Fruit fly (Drosophila melanogaster) whole organism, embryonic: ENCODE results near the gene CG7386.
A peak's percentile ranks its signal among the peaks of the same experiment; 100 is the strongest.

ENCODE experiments used
- Abd-B ChIP-seq: fragments of 200-800 bp; sonication (Bioruptor generic); optimal IDR thresholded peaks from 2 replicates; lab custom pipeline; 2018; ENCODE audit warnings: missing biosample characterization, mild to moderate bottlenecking, missing genetic modification characterization, moderate library complexity
- BtbVII ChIP-seq: fragments of 200-800 bp; sonication (Bioruptor generic); optimal IDR thresholded peaks from 3 replicates; lab custom pipeline; 2017; ENCODE audit warnings: missing biosample characterization, mild to moderate bottlenecking, missing genetic modification characterization
- CG10565 ChIP-seq: fragments of 200-800 bp; sonication (Bioruptor generic); optimal IDR thresholded peaks from 3 replicates; lab custom pipeline; 2016; ENCODE audit warnings: missing biosample characterization, mild to moderate bottlenecking, missing genetic modification characterization
- CG11696 ChIP-seq: fragments of 200-800 bp; sonication (Bioruptor generic); IDR thresholded peaks from 2 replicates; pipeline ENCODE4 v1.3.6; 2022; ENCODE audit warnings: missing biosample characterization, missing genetic modification characterization
- CG12071 ChIP-seq: fragments of 200-800 bp; sonication (Bioruptor generic); optimal IDR thresholded peaks from 3 replicates; lab custom pipeline; 2018; ENCODE audit warnings: missing biosample characterization, mild to moderate bottlenecking, missing genetic modification characterization
- CG12299 ChIP-seq: fragments of 200-800 bp; sonication (Bioruptor generic); optimal IDR thresholded peaks from 2 replicates; lab custom pipeline; 2018; ENCODE audit warnings: missing biosample characterization, mild to moderate bottlenecking, missing genetic modification characterization
- CG12744 ChIP-seq: fragments of 200-800 bp; sonication (Bioruptor generic); optimal IDR thresholded peaks from 2 replicates; lab custom pipeline; 2016; ENCODE audit warnings: missing biosample characterization, missing genetic modification characterization
- CG13296 ChIP-seq: fragments of 200-800 bp; sonication (Bioruptor generic); optimal IDR thresholded peaks from 3 replicates; lab custom pipeline; 2018; ENCODE audit warnings: missing biosample characterization, mild to moderate bottlenecking, missing genetic modification characterization
- CG14710 ChIP-seq: fragments of 200-800 bp; sonication (Bioruptor generic); optimal IDR thresholded peaks from 3 replicates; lab custom pipeline; 2019; ENCODE audit warnings: missing biosample characterization, mild to moderate bottlenecking, missing genetic modification characterization, moderate library complexity
- CG16815 ChIP-seq: fragments of 200-800 bp; sonication (Bioruptor generic); optimal IDR thresholded peaks from 3 replicates; lab custom pipeline; 2017; ENCODE audit warnings: missing biosample characterization, mild to moderate bottlenecking, missing genetic modification characterization
- CG17186 ChIP-seq: fragments of 200-800 bp; sonication (Bioruptor generic); optimal IDR thresholded peaks from 3 replicates; lab custom pipeline; 2017; ENCODE audit warnings: missing biosample characterization, missing genetic modification reagents, missing genetic modification characterization
- CG18619 ChIP-seq: fragments of 200-800 bp; sonication (Bioruptor generic); optimal IDR thresholded peaks from 3 replicates; lab custom pipeline; 2017; ENCODE audit warnings: missing biosample characterization, mild to moderate bottlenecking, missing genetic modification characterization
- CG30403 ChIP-seq: fragments of 200-800 bp; sonication (Bioruptor generic); optimal IDR thresholded peaks from 3 replicates; lab custom pipeline; 2016; ENCODE audit warnings: missing biosample characterization, missing genetic modification characterization
- CG3065 ChIP-seq: fragments of 200-800 bp; sonication (Bioruptor generic); optimal IDR thresholded peaks from 2 replicates; lab custom pipeline; 2016; ENCODE audit warnings: missing biosample characterization, missing genetic modification characterization
- CG31224 ChIP-seq: fragments of 200-800 bp; sonication (Bioruptor generic); IDR thresholded peaks from 2 replicates; pipeline ENCODE4 v1.3.6; 2022; ENCODE audit warnings: missing biosample characterization, missing genetic modification characterization
- CG31441 ChIP-seq: fragments of 200-800 bp; sonication (Bioruptor generic); IDR thresholded peaks from 2 replicates; pipeline ENCODE4 v1.3.6; 2022; ENCODE audit warnings: missing biosample characterization, missing genetic modification characterization
- CG32767 ChIP-seq: fragments of 200-800 bp; sonication (Bioruptor generic); IDR thresholded peaks from 2 replicates; pipeline ENCODE4 v1.3.6; 2022; ENCODE audit warnings: missing biosample characterization, missing genetic modification characterization
- CG42726 ChIP-seq: fragments of 200-800 bp; sonication (Bioruptor generic); IDR thresholded peaks from 2 replicates; pipeline ENCODE4 v1.3.6; 2022; ENCODE audit warnings: missing biosample characterization, missing genetic modification characterization; ENCODE audit not compliant: partially characterized antibody
- CG4854 ChIP-seq: fragments of 200-800 bp; sonication (Bioruptor generic); optimal IDR thresholded peaks from 2 replicates; lab custom pipeline; 2016; ENCODE audit warnings: missing biosample characterization, missing genetic modification characterization, inconsistent platforms
- CG7271 ChIP-seq: fragments of 200-800 bp; sonication (Bioruptor generic); optimal IDR thresholded peaks from 2 replicates; lab custom pipeline; 2018; ENCODE audit warnings: missing biosample characterization, mild to moderate bottlenecking, missing genetic modification characterization, moderate library complexity
- CG8281 ChIP-seq: fragments of 200-800 bp; sonication (Bioruptor generic); optimal IDR thresholded peaks from 2 replicates; lab custom pipeline; 2018; ENCODE audit warnings: missing biosample characterization, mild to moderate bottlenecking, missing genetic modification characterization, moderate library complexity
- Deaf1 ChIP-seq: fragments of 200-800 bp; optimal IDR thresholded peaks from 3 replicates; lab custom pipeline; 2019; ENCODE audit warnings: missing biosample characterization, mild to moderate bottlenecking, missing genetic modification characterization, moderate library complexity
- Dip2 ChIP-seq: fragments of 200-800 bp; sonication (Bioruptor generic); IDR thresholded peaks from 2 replicates; pipeline ENCODE4 v1.3.6; 2022; ENCODE audit warnings: missing biosample characterization, missing genetic modification characterization
- Doc3 ChIP-seq: fragments of 200-800 bp; sonication (Bioruptor generic); IDR thresholded peaks from 3 replicates; pipeline ENCODE4 v1.3.6; 2022; ENCODE audit warnings: missing biosample characterization, missing genetic modification characterization; ENCODE audit not compliant: partially characterized antibody
- Dp ChIP-seq: fragments of 200-800 bp; sonication (Bioruptor generic); optimal IDR thresholded peaks from 2 replicates; lab custom pipeline; 2018; ENCODE audit warnings: missing biosample characterization, mild to moderate bottlenecking, missing genetic modification characterization, moderate library complexity
- Dref ChIP-seq: fragments of 200-800 bp; sonication (Bioruptor generic); IDR thresholded peaks from 2 replicates; pipeline ENCODE4 v1.3.6; 2022; ENCODE audit warnings: missing biosample characterization, missing genetic modification characterization
- Ets97D ChIP-seq: fragments of 200-800 bp; sonication (Bioruptor generic); optimal IDR thresholded peaks from 3 replicates; lab custom pipeline; 2016; ENCODE audit warnings: missing biosample characterization, missing genetic modification characterization
- Fer2 ChIP-seq: fragments of 200-800 bp; sonication (Bioruptor generic); optimal IDR thresholded peaks from 2 replicates; lab custom pipeline; 2018; ENCODE audit warnings: missing biosample characterization, mild to moderate bottlenecking, missing genetic modification characterization, moderate library complexity
- Gsc ChIP-seq: fragments of 200-800 bp; sonication (Bioruptor generic); IDR thresholded peaks from 2 replicates; pipeline ENCODE4 v1.3.6; 2022; ENCODE audit warnings: missing biosample characterization, missing genetic modification characterization
- HmgZ ChIP-seq: fragments of 200-800 bp; sonication (Bioruptor generic); optimal IDR thresholded peaks from 2 replicates; lab custom pipeline; 2018; ENCODE audit warnings: missing biosample characterization, mild to moderate bottlenecking, missing genetic modification characterization
- Hmx ChIP-seq: fragments of 200-800 bp; sonication (Bioruptor generic); optimal IDR thresholded peaks from 2 replicates; lab custom pipeline; 2016; ENCODE audit warnings: missing biosample characterization, missing genetic modification characterization
- Hr51 ChIP-seq, 2 experiments: fragments of 200-800 bp; sonication (Bioruptor generic); optimal IDR thresholded peaks; 2 replicates in 1 of 2; 3 replicates in 1 of 2; lab custom pipeline; 2016 to 2018; ENCODE audit warnings: missing biosample characterization in 2 of 2, missing genetic modification characterization in 2 of 2, mild to moderate bottlenecking in 1 of 2, moderate library complexity in 1 of 2
- Pdp1 ChIP-seq, 2 experiments: fragments of 200-800 bp; sonication (Bioruptor generic); optimal IDR thresholded peaks; 3 replicates each; lab custom pipeline; 2016; ENCODE audit warnings: missing biosample characterization in 2 of 2, missing genetic modification characterization in 2 of 2, mild to moderate bottlenecking in 1 of 2, moderate library complexity in 1 of 2
- Usf ChIP-seq: fragments of 200-800 bp; sonication (Bioruptor generic); optimal IDR thresholded peaks from 2 replicates; lab custom pipeline; 2017; ENCODE audit warnings: missing genotype, missing biosample characterization, missing genetic modification characterization
- ap ChIP-seq: fragments of 200-800 bp; sonication (Bioruptor generic); IDR thresholded peaks from 2 replicates; pipeline ENCODE4 v1.3.6; 2022; ENCODE audit warnings: missing biosample characterization, missing genetic modification characterization
- ase ChIP-seq: fragments of 200-800 bp; sonication (Bioruptor generic); IDR thresholded peaks from 3 replicates; pipeline ENCODE4 v1.3.6; 2022; ENCODE audit warnings: missing biosample characterization, missing genetic modification characterization
- cato ChIP-seq: fragments of 200-800 bp; sonication (Bioruptor generic); optimal IDR thresholded peaks from 2 replicates; lab custom pipeline; 2016; ENCODE audit warnings: missing biosample characterization, missing genetic modification characterization, borderline replicate concordance
- crp ChIP-seq, 2 experiments: fragments of 200-800 bp; sonication (Bioruptor generic); optimal IDR thresholded peaks; 2 replicates in 1 of 2; 3 replicates in 1 of 2; lab custom pipeline; 2017; ENCODE audit warnings: missing biosample characterization in 2 of 2, missing genetic modification characterization in 2 of 2, mild to moderate bottlenecking in 1 of 2, moderate library complexity in 1 of 2
- dati ChIP-seq: fragments of 200-800 bp; sonication (Bioruptor generic); IDR thresholded peaks from 2 replicates; pipeline ENCODE4 v1.3.6; 2022; ENCODE audit warnings: missing biosample characterization, missing genetic modification characterization
- fd96Cb ChIP-seq: fragments of 200-800 bp; sonication (Bioruptor generic); optimal IDR thresholded peaks from 2 replicates; lab custom pipeline; 2018; ENCODE audit warnings: missing biosample characterization, mild to moderate bottlenecking, missing genetic modification characterization, moderate library complexity
- ind ChIP-seq: fragments of 200-800 bp; sonication (Bioruptor generic); optimal IDR thresholded peaks from 3 replicates; lab custom pipeline; 2016; ENCODE audit warnings: missing biosample characterization, missing genetic modification characterization
- klu ChIP-seq: fragments of 200-800 bp; sonication (Bioruptor generic); IDR thresholded peaks from 2 replicates; pipeline ENCODE4 v1.3.6; 2022; ENCODE audit warnings: missing biosample characterization, missing genetic modification characterization
- maf-S ChIP-seq: fragments of 200-800 bp; sonication (Bioruptor generic); optimal IDR thresholded peaks from 2 replicates; lab custom pipeline; 2016; ENCODE audit warnings: missing biosample characterization, missing genetic modification characterization
- pzg ChIP-seq: fragments of 200-800 bp; sonication (Bioruptor generic); optimal IDR thresholded peaks from 3 replicates; lab custom pipeline; 2018; ENCODE audit warnings: missing biosample characterization, mild to moderate bottlenecking, missing genetic modification characterization, moderate library complexity
- schlank ChIP-seq: fragments of 200-800 bp; sonication (Bioruptor generic); optimal IDR thresholded peaks from 2 replicates; lab custom pipeline; 2018; ENCODE audit warnings: missing biosample characterization, mild to moderate bottlenecking, missing genetic modification characterization
- sna ChIP-seq: fragments of 200-800 bp; sonication (Bioruptor generic); IDR thresholded peaks from 2 replicates; pipeline ENCODE4 v1.3.6; 2022; ENCODE audit warnings: missing biosample characterization, missing genetic modification characterization; ENCODE audit not compliant: partially characterized antibody
- stwl ChIP-seq: fragments of 200-800 bp; sonication (Bioruptor generic); optimal IDR thresholded peaks from 3 replicates; lab custom pipeline; 2018; ENCODE audit warnings: missing biosample characterization, mild to moderate bottlenecking, missing genetic modification characterization, moderate library complexity
- tx ChIP-seq: fragments of 200-800 bp; sonication (Bioruptor generic); optimal IDR thresholded peaks from 2 replicates; lab custom pipeline; 2016; ENCODE audit warnings: missing biosample characterization, missing genetic modification characterization
- usp ChIP-seq: fragments of >200 bp; optimal IDR thresholded peaks from 2 replicates; lab custom pipeline; 2017; ENCODE audit warnings: missing biosample characterization, missing genetic modification characterization

The CG7386 gene

dm6 chr3L:6157327-6158032 is 32.1 kb upstream of the CG7386 start, which contains the start of gene CG13297 (continued):
- TF ChIP-seq dati (GFP tag; lab: Robert Waterston, UW): no peak
- TF ChIP-seq sna (GFP tag; lab: Robert Waterston, UW): no peak
- TF ChIP-seq CG13296 (GFP tag; lab: Kevin White, UChicago): peak; percentile 85
- no peak for TF ChIP-seq usp (GFP tag; lab: Kevin White, UChicago)
- no peak for TF ChIP-seq CG7271
- TF ChIP-seq BtbVII (GFP tag; lab: Kevin White, UChicago): no peak
- no peak for TF ChIP-seq CG17186 (GFP tag; lab: Kevin White, UChicago)
- TF ChIP-seq Dp (GFP tag; lab: Kevin White, UChicago): no peak
- no peak for TF ChIP-seq CG12071 (GFP tag; lab: Kevin White, UChicago)
- no peak for TF ChIP-seq CG3065 (GFP tag; lab: Kevin White, UChicago)
- TF ChIP-seq schlank (tag; lab: Kevin White, UChicago): no peak
- TF ChIP-seq CG42726 (GFP tag; lab: Robert Waterston, UW): no peak
- no peak for TF ChIP-seq Hmx (GFP tag; lab: Kevin White, UChicago)
- TF ChIP-seq Dref (GFP tag; lab: Robert Waterston, UW): no peak
- no peak for TF ChIP-seq Dip2 (GFP tag; lab: Robert Waterston, UW)
- no peak for TF ChIP-seq CG16815 (GFP tag; lab: Kevin White, UChicago)
- TF ChIP-seq CG32767: peak; percentile 69; the same call in 1 of the 2 replicates
- peak; percentile 84 for TF ChIP-seq CG31441 (GFP tag; lab: Robert Waterston, UW)
- TF ChIP-seq CG18619 (GFP tag; lab: Kevin White, UChicago): no peak
- no peak for TF ChIP-seq HmgZ (tag; lab: Kevin White, UChicago)
- no peak for TF ChIP-seq CG12744 (GFP tag; lab: Kevin White, UChicago)
- no peak for TF ChIP-seq pzg (GFP tag; lab: Kevin White, UChicago)
- TF ChIP-seq ap: 0 out of 2 replicates have a peak, but pooled peaks have one; percentile 14
- TF ChIP-seq Ets97D (GFP tag; lab: Kevin White, UChicago): no peak
- peak in 1 of 2 experiments; percentile 2 for TF ChIP-seq Pdp1 (GFP tag; optimal IDR thresholded peaks at IDR 0.05; lab: Kevin White, UChicago)
- TF ChIP-seq crp (GFP tag; optimal IDR thresholded peaks at IDR 0.05; lab: Kevin White, UChicago): no peak
- no peak for TF ChIP-seq Gsc (GFP tag; lab: Robert Waterston, UW)
- peak; percentile 8 for TF ChIP-seq CG14710 (tag; lab: Kevin White, UChicago)
- TF ChIP-seq CG31224 (GFP tag; lab: Robert Waterston, UW): no peak
- no peak for TF ChIP-seq maf-S (GFP tag; lab: Kevin White, UChicago)
- no peak for TF ChIP-seq klu (GFP tag; lab: Robert Waterston, UW)
- TF ChIP-seq Usf (GFP tag; lab: Kevin White, UChicago): no peak
- TF ChIP-seq CG4854 (GFP tag; lab: Kevin White, UChicago): no peak
- TF ChIP-seq tx (GFP tag; lab: Kevin White, UChicago): no peak
- no peak for TF ChIP-seq Doc3
- peak; percentile 27 for TF ChIP-seq CG8281 (tag; lab: Kevin White, UChicago)
- TF ChIP-seq cato (GFP tag; lab: Kevin White, UChicago): peak; percentile 1
- peak in 1 of 2 experiments; percentile 84 for TF ChIP-seq Hr51 (GFP tag; optimal IDR thresholded peaks at IDR 0.05; lab: Kevin White, UChicago)
- TF ChIP-seq Abd-B (GFP tag; lab: Kevin White, UChicago): peak; percentile 53
- peak; percentile 22 for TF ChIP-seq Deaf1 (tag; lab: Kevin White, UChicago)
- TF ChIP-seq ase (GFP tag; lab: Robert Waterston, UW): peak; percentile 54; the same call in 1 of the 3 replicates
- TF ChIP-seq Fer2 (tag; lab: Kevin White, UChicago): no peak
- TF ChIP-seq CG10565 (GFP tag; lab: Kevin White, UChicago): no peak
- TF ChIP-seq stwl (tag; lab: Kevin White, UChicago): no peak
- TF ChIP-seq CG12299 (tag; lab: Kevin White, UChicago): peak; percentile 12
- no peak for TF ChIP-seq CG11696 (GFP tag; lab: Robert Waterston, UW)
- TF ChIP-seq CG30403 (GFP tag; lab: Kevin White, UChicago): peak; percentile 56
- peak; percentile 45 for TF ChIP-seq ind (GFP tag; lab: Kevin White, UChicago)
- TF ChIP-seq fd96Cb: peak; percentile 71
